Fruit fly (Drosophila melanogaster): ENCODE data around the gene CG42331.

Gene CG42331

DNA sequence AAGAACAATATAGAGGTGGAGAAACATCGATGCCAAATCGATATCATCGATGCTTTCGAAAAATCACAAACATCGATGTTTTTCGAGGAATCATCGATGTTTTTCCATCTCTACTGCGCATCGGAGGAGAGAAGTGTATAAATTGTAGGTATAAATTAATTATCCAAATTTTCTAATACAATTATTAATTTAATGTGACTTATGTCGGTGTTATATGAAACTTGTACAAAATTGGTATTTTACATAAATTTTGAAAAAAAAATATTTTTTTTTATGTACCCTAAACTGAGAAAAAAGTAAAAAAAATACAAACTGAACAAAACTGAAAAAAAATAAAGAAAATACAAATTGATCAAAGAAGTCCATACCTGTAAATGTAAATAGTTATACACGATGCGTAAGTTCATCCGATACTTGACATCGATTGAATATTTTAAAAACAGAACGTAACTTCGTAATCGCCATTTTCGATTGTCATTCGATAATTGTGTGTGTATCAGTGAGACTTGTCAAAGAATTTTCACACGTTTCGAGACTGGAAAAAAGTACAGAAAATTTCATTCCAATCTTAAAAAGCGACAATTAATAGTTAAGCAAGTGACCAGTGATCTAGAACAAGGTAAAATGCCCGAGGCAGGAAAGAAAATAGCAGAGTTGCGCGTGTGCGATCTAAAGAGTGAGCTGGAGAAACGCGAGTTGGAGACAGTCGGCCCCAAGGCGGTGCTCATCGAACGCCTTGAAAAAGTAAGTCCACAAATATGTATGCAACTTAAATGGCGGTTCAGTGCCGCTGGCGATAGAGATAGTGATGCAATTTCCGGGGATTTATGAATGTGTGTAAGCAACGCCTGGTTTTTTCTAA, 45.2 kb downstream of the CG42331 start, which contains the start of the genes CG5808 and Saf-B (continued):
- TF ChIP-seq tx (GFP tag; optimal IDR thresholded peaks at IDR 0.05) = no peak
- no peak for TF ChIP-seq ttk (GFP tag; IDR thresholded peaks at IDR 0.05)
- no peak for TF ChIP-seq mam (GFP tag; optimal IDR thresholded peaks at IDR 0.05)
- peak; percentile 69 for TF ChIP-seq zen2 (GFP tag; IDR thresholded peaks at IDR 0.05; ENCODE audit: partially characterized antibody)
- TF ChIP-seq oc (tag; optimal IDR thresholded peaks at IDR 0.05) = no peak
- peak; percentile 60 for TF ChIP-seq CG10654 (GFP tag; optimal IDR thresholded peaks at IDR 0.05)
- TF ChIP-seq HLH3B (GFP tag; IDR thresholded peaks at IDR 0.05) = peak; percentile 31; the same call in 1 of the 2 replicates
- TF ChIP-seq CG14050 (GFP tag; IDR thresholded peaks at IDR 0.05) = no peak
- peak in 1 of 2 experiments; percentile 37 for TF ChIP-seq crp (GFP tag; optimal IDR thresholded peaks at IDR 0.05)
- no peak for TF ChIP-seq Blimp-1 (GFP tag; optimal IDR thresholded peaks at IDR 0.05)
- TF ChIP-seq CG18262 (tag; optimal IDR thresholded peaks at IDR 0.05) = no peak
- TF ChIP-seq hbn (GFP tag; IDR thresholded peaks at IDR 0.05; ENCODE audit: partially characterized antibody) = peak; percentile 67
- 0 out of 3 replicates have a peak, but pooled peaks have one; percentile 28 for TF ChIP-seq CG11695 (GFP tag; IDR thresholded peaks at IDR 0.05)
- TF ChIP-seq Ssrp (tag; optimal IDR thresholded peaks at IDR 0.05) = peak; percentile 41
- no peak for TF ChIP-seq toy (GFP tag; IDR thresholded peaks at IDR 0.05)
- no peak for TF ChIP-seq Trl (optimal IDR thresholded peaks at IDR 0.05)
- no peak for TF ChIP-seq Trl (GFP tag; optimal IDR thresholded peaks at IDR 0.05)
- TF ChIP-seq so (GFP tag; IDR thresholded peaks at IDR 0.05) = no peak
- no peak for TF ChIP-seq CG6683 (GFP tag; optimal IDR thresholded peaks at IDR 0.05)
- TF ChIP-seq Dbx (GFP tag; IDR thresholded peaks at IDR 0.05) = peak; percentile 44; the same call in 2 of the 3 replicates
- TF ChIP-seq Ada2b (GFP tag; IDR thresholded peaks at IDR 0.05) = no peak
- no peak for TF ChIP-seq chm (GFP tag; IDR thresholded peaks at IDR 0.05)
- peak; percentile 92 for TF ChIP-seq CG14860 (GFP tag; IDR thresholded peaks at IDR 0.05; ENCODE audit: partially characterized antibody)
- TF ChIP-seq Abd-B (GFP tag; optimal IDR thresholded peaks at IDR 0.05) = no peak
- peak; percentile 58 for TF ChIP-seq CG4424 (GFP tag; optimal IDR thresholded peaks at IDR 0.05)
- peak; percentile 63 for TF ChIP-seq tgo (GFP tag; IDR thresholded peaks at IDR 0.05)
- TF ChIP-seq D (optimal IDR thresholded peaks at IDR 0.05) = no peak
- peak; percentile 27 for TF ChIP-seq D (GFP tag; optimal IDR thresholded peaks at IDR 0.05)
- 0 out of 2 replicates have a peak, but pooled peaks have one; percentile 32 for TF ChIP-seq CG42726 (GFP tag; IDR thresholded peaks at IDR 0.05; ENCODE audit: partially characterized antibody)
- peak; percentile 28 for TF ChIP-seq CG10979 (tag; optimal IDR thresholded peaks at IDR 0.05)
- TF ChIP-seq NC2α (GFP tag; optimal IDR thresholded peaks at IDR 0.05) = no peak
- no peak for TF ChIP-seq CG17359 (tag; optimal IDR thresholded peaks at IDR 0.05)
- no peak for TF ChIP-seq Atf-2 (GFP tag; optimal IDR thresholded peaks at IDR 0.05)
- TF ChIP-seq CG17912 (GFP tag; optimal IDR thresholded peaks at IDR 0.05) = no peak
- no peak for TF ChIP-seq gce (GFP tag; IDR thresholded peaks at IDR 0.05)
- TF ChIP-seq ato (GFP tag; IDR thresholded peaks at IDR 0.05; ENCODE audit: partially characterized antibody) = peak; percentile 52
- no peak for TF ChIP-seq gsb (GFP tag; IDR thresholded peaks at IDR 0.05)
- TF ChIP-seq Usf (GFP tag; optimal IDR thresholded peaks at IDR 0.05) = no peak
- peak; percentile 79 for TF ChIP-seq CG2116 (GFP tag; optimal IDR thresholded peaks at IDR 0.05)
- TF ChIP-seq CG14965 (GFP tag; optimal IDR thresholded peaks at IDR 0.05; ENCODE audit: borderline replicate concordance) = no peak
- no peak for TF ChIP-seq fd102C (GFP tag; optimal IDR thresholded peaks at IDR 0.05)
- TF ChIP-seq CG7963 (GFP tag; IDR thresholded peaks at IDR 0.05; ENCODE audit: partially characterized antibody) = peak; percentile 81
- no peak for TF ChIP-seq pan (optimal IDR thresholded peaks at IDR 0.05)
- peak in 1 of 2 experiments; percentile 63 for TF ChIP-seq pan (GFP tag; optimal IDR thresholded peaks at IDR 0.05 in 1 of 2, IDR thresholded peaks at IDR 0.05 in 1 of 2)
- no peak for TF ChIP-seq CG11093 (GFP tag; IDR thresholded peaks at IDR 0.05)
- TF ChIP-seq Vsx1 (GFP tag; optimal IDR thresholded peaks at IDR 0.05) = no peak
- no peak for TF ChIP-seq exex (tag; optimal IDR thresholded peaks at IDR 0.05)
- no peak for TF ChIP-seq scrt (GFP tag; optimal IDR thresholded peaks at IDR 0.05)
- no peak for TF ChIP-seq CG9609 (GFP tag; optimal IDR thresholded peaks at IDR 0.05)
